Fruit fly (Drosophila melanogaster): ENCODE results near the gene CG11816.
A peak's percentile ranks its signal among the peaks of the same experiment; 100 is the strongest.

Gene CG11816

dm6 chrX:13572382-13572781 lies 16.8 kb upstream of the CG11816 start (continued):
- TF ChIP-seq CG6254 (GFP tag; optimal IDR thresholded peaks at IDR 0.05) (peak; percentile 39), maf-S (GFP tag; optimal IDR thresholded peaks at IDR 0.05) (peak; percentile 8), CG10431 (GFP tag; optimal IDR thresholded peaks at IDR 0.05) (no peak), eve (GFP tag; optimal IDR thresholded peaks at IDR 0.05) (peak in 1 of 2 experiments; percentile 76), cad (GFP tag; optimal IDR thresholded peaks at IDR 0.05) (no peak), CG2678 (tag; optimal IDR thresholded peaks at IDR 0.05) (peak; percentile 75), Ada2b (GFP tag; IDR thresholded peaks at IDR 0.05) (peak; percentile 47), Opbp (GFP tag; IDR thresholded peaks at IDR 0.05; ENCODE audit: partially characterized antibody) (no peak), pros (GFP tag; optimal IDR thresholded peaks at IDR 0.05) (no peak), bowl (GFP tag; IDR thresholded peaks at IDR 0.05) (no peak), odd (GFP tag; optimal IDR thresholded peaks at IDR 0.05) (peak; percentile 1), Fer3 (tag; optimal IDR thresholded peaks at IDR 0.05) (peak; percentile 23), Dad (GFP tag; optimal IDR thresholded peaks at IDR 0.05) (peak; percentile 1), CG12942 (GFP tag; optimal IDR thresholded peaks at IDR 0.05) (peak; percentile 31), nerfin-1 (tag; optimal IDR thresholded peaks at IDR 0.05) (peak; percentile 17), sna (GFP tag; IDR thresholded peaks at IDR 0.05; ENCODE audit: partially characterized antibody) (no peak), zfh1 (GFP tag; IDR thresholded peaks at IDR 0.05) (peak; percentile 57; the same call in 2 of the 3 replicates), CG15269 (tag; optimal IDR thresholded peaks at IDR 0.05) (peak; percentile 63), CG3065 (GFP tag; optimal IDR thresholded peaks at IDR 0.05) (no peak), Fer2 (tag; optimal IDR thresholded peaks at IDR 0.05) (no peak), Six4 (GFP tag; optimal IDR thresholded peaks at IDR 0.05) (peak; percentile 34), CG11696 (GFP tag; IDR thresholded peaks at IDR 0.05) (0 out of 2 replicates have a peak, but pooled peaks have one; percentile 12), Rfx (GFP tag; IDR thresholded peaks at IDR 0.05) (peak; percentile 48), Dfd (GFP tag; optimal IDR thresholded peaks at IDR 0.05) (peak in 1 of 2 experiments; percentile 17), Atf3 (GFP tag; optimal IDR thresholded peaks at IDR 0.05) (peak; percentile 14), CG3847 (GFP tag; IDR thresholded peaks at IDR 0.05) (peak; percentile 32; the same call in 1 of the 2 replicates), gem (tag; optimal IDR thresholded peaks at IDR 0.05) (peak; percentile 83), CG14441 (GFP tag; IDR thresholded peaks at IDR 0.05) (peak; percentile 47), wdn (GFP tag; IDR thresholded peaks at IDR 0.05) (no peak), Lpt (GFP tag; optimal IDR thresholded peaks at IDR 0.05) (no peak), CG12071 (GFP tag; optimal IDR thresholded peaks at IDR 0.05) (no peak), CG10979 (tag; optimal IDR thresholded peaks at IDR 0.05) (peak; percentile 75), CG2889 (GFP tag; IDR thresholded peaks at IDR 0.05) (0 out of 3 replicates have a peak, but pooled peaks have one; percentile 9), lmd (GFP tag; IDR thresholded peaks at IDR 0.05) (peak; percentile 54), tap (tag; optimal IDR thresholded peaks at IDR 0.05) (peak; percentile 22), Dbx (GFP tag; IDR thresholded peaks at IDR 0.05) (peak; percentile 58; the same call in 2 of the 3 replicates), Med (GFP tag) (peak; percentile 88), dpn (GFP tag; optimal IDR thresholded peaks at IDR 0.05) (peak; percentile 58 to 60), CG2120 (GFP tag; optimal IDR thresholded peaks at IDR 0.05) (peak; percentile 64), CG10147 (GFP tag; optimal IDR thresholded peaks at IDR 0.05) (peak; percentile 43), dm (GFP tag; optimal IDR thresholded peaks at IDR 0.05) (no peak), Oli (tag; optimal IDR thresholded peaks at IDR 0.05) (peak; percentile 77), onecut (GFP tag; IDR thresholded peaks at IDR 0.05) (peak; percentile 20; the same call in 1 of the 2 replicates), btn (GFP tag; optimal IDR thresholded peaks at IDR 0.05) (no peak), Atf-2 (GFP tag; optimal IDR thresholded peaks at IDR 0.05) (peak; percentile 54), CG17912 (GFP tag; optimal IDR thresholded peaks at IDR 0.05) (no peak), CG15073 (GFP tag; optimal IDR thresholded peaks at IDR 0.05) (no peak), Deaf1 (tag; optimal IDR thresholded peaks at IDR 0.05) (peak; percentile 1), CG31388 (GFP tag; optimal IDR thresholded peaks at IDR 0.05) (no peak), CG10959 (GFP tag; IDR thresholded peaks at IDR 0.05) (no peak), CG9437 (GFP tag; optimal IDR thresholded peaks at IDR 0.05) (peak; percentile 45)

All from whole organism, embryonic.